Worm (Caenorhabditis elegans): ENCODE measurements around the gene pdi-1.

The pdi-1 gene

DNA sequence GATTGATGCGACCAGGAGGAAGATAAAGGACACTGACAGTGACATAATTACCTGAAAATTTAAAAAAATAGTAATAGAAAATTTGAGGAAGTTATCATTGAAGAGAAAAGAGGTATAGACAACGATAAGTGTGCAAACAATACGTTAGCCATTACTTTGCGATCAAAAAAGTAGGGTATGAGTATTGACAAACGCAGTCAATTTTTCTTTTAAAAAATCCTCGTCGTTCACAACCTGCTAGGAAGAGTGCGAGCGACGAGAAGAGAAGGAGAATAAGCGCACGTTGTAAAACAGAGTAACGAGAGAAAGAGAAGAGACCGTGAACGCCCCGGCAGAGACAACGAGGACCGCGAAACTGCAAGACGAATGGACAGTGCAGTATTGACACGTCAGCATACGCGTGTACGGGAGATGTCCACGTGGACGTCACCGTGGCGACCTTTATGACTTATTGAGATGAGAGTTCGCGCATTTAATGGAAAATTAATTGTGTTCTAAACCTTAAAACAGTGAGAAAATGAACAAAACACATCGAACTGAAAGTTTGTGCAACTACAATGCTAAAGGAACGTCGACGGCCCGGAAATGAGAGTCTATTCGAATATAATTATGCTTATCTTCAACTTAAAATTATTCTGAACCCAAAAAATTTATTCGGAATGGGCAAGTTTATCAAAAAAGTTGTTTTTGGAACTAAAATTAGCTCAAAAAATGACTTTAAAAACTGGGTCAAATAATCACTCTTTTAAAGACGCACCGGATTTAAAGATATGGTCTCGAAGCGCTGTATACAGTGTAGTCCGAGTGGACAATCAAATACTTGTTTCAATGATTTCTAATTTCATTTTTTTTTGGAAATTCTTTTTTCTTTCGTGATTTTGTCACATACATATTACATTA lies at the start of gene pdi-1, which contains the start of gene C14B1.2:
Gene pdi-1 (minus strand): TSS at position 51 of the 900 bp plus-strand sequence.
Gene C14B1.2 (plus strand): TSS at position 850 of the 900 bp plus-strand sequence.
- TF ChIP-seq him-1 (tag; optimal IDR thresholded peaks at IDR 0.05) (no peak), W03F9.2 (tag; optimal IDR thresholded peaks at IDR 0.05) (no peak), dao-5 (tag; optimal IDR thresholded peaks at IDR 0.05) (no peak)

DNA sequence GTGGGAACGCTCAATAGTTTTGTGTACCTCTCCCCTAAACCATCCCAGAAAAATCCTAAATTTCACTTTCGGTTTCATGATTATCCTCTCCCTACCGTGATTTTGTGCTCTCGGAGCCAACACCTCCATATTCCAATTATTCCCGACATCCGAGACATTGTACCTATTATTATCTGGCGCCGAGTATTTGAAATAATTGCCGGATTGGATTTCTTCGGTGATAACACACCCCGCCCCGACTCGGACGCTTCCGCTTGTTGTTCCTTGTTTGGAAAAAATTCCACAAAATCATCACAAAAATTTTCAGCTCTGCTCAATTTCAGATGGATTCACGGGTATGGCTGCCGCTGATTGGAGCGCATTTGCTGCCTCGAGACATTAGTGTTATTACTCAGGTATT lies 43.9 kb upstream of the pdi-1 start, which contains the start of gene lin-48:
Gene lin-48 (plus strand): TSS at position 301 of the 400 bp plus-strand sequence.
- TF ChIP-seq him-1 (tag; optimal IDR thresholded peaks at IDR 0.05) (no peak), dao-5 (tag; optimal IDR thresholded peaks at IDR 0.05) (no peak), W03F9.2 (tag; optimal IDR thresholded peaks at IDR 0.05) (no peak)

DNA sequence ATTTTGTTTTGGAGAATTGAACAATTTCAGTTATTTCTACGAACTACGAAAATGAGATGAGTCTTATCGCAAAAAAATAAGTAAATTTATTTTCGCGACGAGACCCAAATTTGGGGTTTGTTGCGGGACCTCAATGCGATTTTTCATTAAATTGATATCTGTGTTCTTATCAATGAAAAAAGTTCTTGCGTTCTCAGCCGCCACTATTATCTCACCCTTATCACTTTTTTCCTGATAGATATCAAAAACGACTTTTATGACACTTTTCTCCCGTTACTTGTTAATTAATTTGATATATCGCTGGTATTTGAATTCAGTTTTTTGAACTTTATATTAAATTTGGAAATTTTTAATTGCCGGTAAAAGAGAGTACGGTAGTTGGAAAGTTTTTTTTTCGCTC lies 42.1 kb upstream of the pdi-1 start:
- TF ChIP-seq him-1 (tag; optimal IDR thresholded peaks at IDR 0.05) (no peak), dao-5 (tag; optimal IDR thresholded peaks at IDR 0.05) (no peak), W03F9.2 (tag; optimal IDR thresholded peaks at IDR 0.05) (no peak)

DNA sequence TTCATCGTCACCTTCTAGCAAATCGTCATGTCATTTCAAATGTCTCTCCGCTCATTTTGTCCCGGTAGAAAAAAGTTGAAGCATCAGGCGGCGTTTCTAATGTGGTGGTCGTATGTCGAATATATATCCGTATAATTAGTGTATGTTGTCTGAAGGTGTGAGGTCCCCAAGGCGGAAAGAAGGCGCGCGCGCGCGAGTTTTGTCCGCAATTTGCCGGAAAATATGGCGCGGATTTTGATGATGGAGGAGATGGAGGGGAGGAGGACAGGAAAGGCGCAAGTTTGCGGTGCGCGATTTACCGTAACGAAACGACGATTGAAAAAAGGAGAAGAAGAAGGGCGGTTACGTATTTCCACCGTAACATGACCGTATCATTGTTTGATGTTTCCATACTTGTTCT lies 40.8 kb upstream of the pdi-1 start:
- TF ChIP-seq dao-5 (tag; optimal IDR thresholded peaks at IDR 0.05), result no peak

DNA sequence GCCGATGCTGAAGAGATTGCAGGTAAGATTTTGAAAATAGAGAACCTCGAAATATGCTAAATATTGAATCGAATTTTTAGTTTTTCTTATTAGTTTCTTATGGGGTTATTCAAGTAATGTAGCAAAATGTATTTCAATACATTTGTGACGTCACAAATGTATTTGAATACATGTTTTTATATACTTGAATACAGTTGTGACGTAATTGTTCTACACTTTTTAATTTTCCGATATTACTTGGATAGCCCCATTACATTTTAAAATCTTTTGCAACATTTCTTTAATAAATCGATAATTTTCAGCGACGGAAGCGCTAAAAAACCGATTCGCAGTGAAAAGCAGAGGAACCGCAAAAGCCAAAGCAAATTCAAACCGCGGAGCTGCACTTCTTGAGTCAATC lies 37.1 kb upstream of the pdi-1 start:
- TF ChIP-seq him-1 (tag; optimal IDR thresholded peaks at IDR 0.05) (no peak), W03F9.2 (tag; optimal IDR thresholded peaks at IDR 0.05) (no peak), dao-5 (tag; optimal IDR thresholded peaks at IDR 0.05) (no peak)

DNA sequence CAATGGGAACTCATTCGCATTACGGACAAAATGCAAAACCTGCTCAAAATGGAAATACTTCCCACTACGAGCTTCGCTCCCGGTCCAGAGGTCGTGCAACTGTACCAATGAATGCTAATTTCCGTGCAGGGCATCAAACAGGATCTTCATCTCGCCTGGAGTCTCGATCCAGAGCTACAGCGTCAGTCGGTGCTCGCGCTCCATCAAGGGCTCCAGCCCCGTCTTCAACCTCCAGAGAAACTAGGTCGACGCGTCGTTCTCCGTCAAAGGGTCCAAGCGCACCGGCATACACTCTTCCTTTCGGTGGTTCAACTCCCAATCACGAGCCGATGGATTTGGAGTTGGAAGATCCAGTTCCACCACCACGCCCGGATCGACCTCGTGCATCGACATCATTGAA lies 36.5 kb upstream of the pdi-1 start:
- TF ChIP-seq dao-5 (tag; optimal IDR thresholded peaks at IDR 0.05) (no peak), W03F9.2 (tag; optimal IDR thresholded peaks at IDR 0.05) (no peak)

DNA sequence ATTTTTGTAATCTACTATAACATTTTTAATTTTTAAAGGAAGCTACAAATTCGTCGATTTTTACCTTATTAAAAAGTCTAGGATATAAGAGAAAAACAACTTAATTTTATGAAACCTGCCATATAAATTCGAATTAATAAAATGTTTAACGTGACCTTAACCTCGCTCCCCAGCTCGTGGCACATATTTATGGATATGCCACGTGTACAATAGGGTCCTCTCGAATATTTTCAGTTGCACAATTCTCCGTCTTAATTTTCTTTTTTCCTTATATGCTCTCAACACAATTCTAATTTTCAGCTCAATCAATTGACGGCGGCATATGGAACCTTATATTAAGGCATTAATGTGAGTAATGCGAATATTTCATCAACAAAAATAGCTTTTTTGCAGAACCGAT lies 35.0 kb upstream of the pdi-1 start, which contains the start of gene F34D10.4:
Gene F34D10.4 (plus strand): TSS at position 301 of the 400 bp plus-strand sequence.
- TF ChIP-seq him-1 (tag; optimal IDR thresholded peaks at IDR 0.05) (no peak), W03F9.2 (tag; optimal IDR thresholded peaks at IDR 0.05) (no peak), dao-5 (tag; optimal IDR thresholded peaks at IDR 0.05) (no peak)

DNA sequence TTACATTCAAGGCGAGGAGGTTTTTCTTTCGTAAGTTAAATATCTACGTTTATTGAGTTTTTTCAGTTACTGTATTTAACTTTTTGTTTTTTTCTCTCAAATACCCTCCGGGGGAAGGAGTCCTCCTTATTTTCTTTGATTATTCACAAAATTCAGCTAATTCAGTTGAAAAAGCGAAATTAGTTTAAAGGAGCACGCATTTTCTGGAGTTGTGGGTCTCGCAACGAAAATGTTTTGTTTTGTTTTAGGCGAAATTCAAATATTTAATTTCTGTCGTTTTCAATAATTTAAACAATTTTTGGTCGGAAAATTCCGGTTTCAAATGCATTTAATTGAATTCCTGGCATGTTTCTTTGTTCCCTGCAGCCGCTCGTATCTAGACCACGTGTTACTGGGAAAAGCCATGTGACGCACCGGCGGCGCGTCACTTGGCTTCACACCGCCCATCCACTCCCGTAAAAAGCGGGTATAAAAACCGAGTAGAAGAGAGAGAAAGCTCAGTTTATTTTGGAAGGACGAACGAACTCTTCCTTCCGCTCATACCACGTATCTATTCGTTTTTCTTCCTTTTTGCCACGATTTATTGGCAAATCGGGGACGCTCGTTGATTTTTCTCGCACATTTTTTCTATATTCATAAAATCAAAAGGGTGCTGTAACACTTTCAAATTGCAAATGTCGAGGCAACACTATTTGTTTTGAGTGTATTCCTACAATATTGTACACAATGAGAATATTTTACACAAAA lies 34.4 kb upstream of the pdi-1 start:
- TF ChIP-seq him-1 (tag; optimal IDR thresholded peaks at IDR 0.05) (no peak), dao-5 (tag; optimal IDR thresholded peaks at IDR 0.05) (no peak), W03F9.2 (tag; optimal IDR thresholded peaks at IDR 0.05) (no peak)

DNA sequence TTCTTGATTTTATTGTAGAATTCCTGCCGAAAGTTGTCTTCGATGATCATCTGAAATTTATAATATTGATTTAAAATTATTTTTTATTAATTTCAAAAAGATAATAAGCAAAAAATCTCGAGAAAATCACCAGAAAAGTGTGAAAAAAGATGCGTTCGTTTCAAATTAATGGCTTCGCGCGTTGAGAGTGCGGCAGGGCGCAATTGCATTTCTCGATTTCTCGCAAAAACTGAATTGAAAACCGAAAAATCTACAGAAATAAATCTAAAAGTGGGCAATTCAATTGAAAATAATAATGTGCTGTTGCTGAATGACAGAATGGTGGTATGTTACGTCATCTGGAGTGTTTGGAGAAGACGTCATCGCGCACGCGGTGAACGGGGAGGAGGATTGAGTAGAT lies 33.7 kb upstream of the pdi-1 start, which contains the start of gene evl-18:
Gene evl-18 (minus strand): TSS at position 50 of the 400 bp plus-strand sequence.
- TF ChIP-seq W03F9.2 (tag; optimal IDR thresholded peaks at IDR 0.05) (no peak), dao-5 (tag; optimal IDR thresholded peaks at IDR 0.05) (no peak), him-1 (tag; optimal IDR thresholded peaks at IDR 0.05) (no peak)

DNA sequence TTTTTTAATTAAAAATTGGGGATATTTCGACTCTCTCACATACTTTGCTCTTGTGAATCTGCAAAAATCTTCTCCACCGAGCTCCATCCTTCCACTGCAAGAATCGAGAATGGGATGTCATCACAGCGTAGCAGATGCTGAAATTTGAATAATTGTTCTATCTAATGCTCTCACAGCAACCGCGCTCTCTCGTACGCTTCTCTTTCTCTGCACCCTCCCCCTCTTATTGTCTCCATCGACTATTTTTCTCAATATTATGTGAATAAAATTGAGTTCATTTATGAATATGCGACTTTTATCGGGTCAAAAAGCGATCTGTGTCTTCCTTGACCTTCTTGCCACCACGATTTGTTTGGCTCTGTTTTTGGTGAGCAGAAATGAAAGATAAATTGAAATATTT lies 32.7 kb upstream of the pdi-1 start, which contains the start of gene F34D10.3:
Gene F34D10.3 (plus strand): TSS at position 249 of the 400 bp plus-strand sequence.
- TF ChIP-seq dao-5 (tag; optimal IDR thresholded peaks at IDR 0.05) (no peak), W03F9.2 (tag; optimal IDR thresholded peaks at IDR 0.05) (no peak)

DNA sequence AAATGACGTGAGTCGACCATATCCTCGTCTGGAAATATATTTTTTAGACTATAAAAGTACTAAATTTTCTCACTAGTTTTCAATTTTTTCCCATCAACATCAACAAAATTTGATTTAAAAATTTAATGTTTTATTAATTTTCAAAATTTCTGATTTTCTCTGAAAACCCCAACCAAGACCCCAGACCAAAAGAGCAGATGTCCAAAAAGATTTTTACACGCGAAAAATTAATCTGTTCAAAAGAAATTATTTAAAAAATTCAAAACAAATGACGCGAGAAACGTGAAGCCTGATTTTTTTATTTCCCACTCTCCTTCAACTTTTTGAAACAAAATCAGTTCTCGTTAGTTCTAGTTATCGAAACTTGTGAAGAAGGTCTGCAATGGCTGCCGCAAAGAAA lies 29.2 kb upstream of the pdi-1 start, which contains the start of gene F34D10.8:
Gene F34D10.8 (plus strand): TSS at position 301 of the 400 bp plus-strand sequence.
- TF ChIP-seq him-1 (tag; optimal IDR thresholded peaks at IDR 0.05), result no peak
- TF ChIP-seq dao-5 (tag; optimal IDR thresholded peaks at IDR 0.05), result no peak
- TF ChIP-seq W03F9.2 (tag; optimal IDR thresholded peaks at IDR 0.05), result no peak

DNA sequence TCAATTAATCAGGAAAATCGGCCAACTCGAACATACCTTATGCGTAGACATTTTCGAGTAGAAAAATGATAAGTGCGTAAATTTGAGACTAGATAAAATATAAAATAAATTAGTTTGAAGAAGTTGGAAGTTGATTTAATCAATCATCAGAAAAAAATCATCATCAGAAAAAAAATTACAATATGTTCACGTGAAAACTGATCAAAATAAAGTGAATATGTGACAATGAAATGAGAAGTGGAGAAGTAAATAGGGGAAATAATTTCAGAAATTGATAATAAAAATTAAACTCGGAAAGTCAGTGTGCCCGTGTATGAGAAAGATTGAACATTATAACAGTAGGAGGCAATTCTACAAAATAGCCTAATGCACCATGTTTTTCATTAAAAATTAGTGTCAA lies 28.3 kb upstream of the pdi-1 start, which contains the start of gene F34D10.9:
Gene F34D10.9 (minus strand): TSS at position 101 of the 400 bp plus-strand sequence.
- TF ChIP-seq W03F9.2 (tag; optimal IDR thresholded peaks at IDR 0.05) (no peak), dao-5 (tag; optimal IDR thresholded peaks at IDR 0.05) (no peak), him-1 (tag; optimal IDR thresholded peaks at IDR 0.05) (no peak)

DNA sequence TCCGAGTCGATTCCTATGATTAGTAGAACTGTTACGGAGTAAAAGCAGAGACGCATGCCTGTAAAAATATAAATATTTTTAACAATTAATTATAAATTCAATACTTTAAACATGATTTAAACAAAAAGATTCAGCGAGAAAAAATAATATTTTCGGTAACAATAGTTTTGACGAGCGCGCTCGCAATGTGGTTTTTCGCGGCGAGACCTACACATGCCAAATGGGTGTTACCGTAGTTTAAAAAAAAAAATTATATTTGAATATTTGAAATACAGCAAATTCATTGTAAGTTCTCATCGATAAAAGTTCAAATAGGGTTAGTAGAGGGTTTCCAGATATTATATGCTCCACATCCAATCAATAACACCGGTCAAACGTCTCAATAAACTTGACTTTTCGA lies 25.2 kb upstream of the pdi-1 start, which contains the start of gene gldi-5:
Gene gldi-5 (minus strand): TSS at position 58 of the 400 bp plus-strand sequence.
- no peak for TF ChIP-seq W03F9.2 (tag; optimal IDR thresholded peaks at IDR 0.05)
- no peak for TF ChIP-seq dao-5 (tag; optimal IDR thresholded peaks at IDR 0.05)
- TF ChIP-seq him-1 (tag; optimal IDR thresholded peaks at IDR 0.05), result no peak

DNA sequence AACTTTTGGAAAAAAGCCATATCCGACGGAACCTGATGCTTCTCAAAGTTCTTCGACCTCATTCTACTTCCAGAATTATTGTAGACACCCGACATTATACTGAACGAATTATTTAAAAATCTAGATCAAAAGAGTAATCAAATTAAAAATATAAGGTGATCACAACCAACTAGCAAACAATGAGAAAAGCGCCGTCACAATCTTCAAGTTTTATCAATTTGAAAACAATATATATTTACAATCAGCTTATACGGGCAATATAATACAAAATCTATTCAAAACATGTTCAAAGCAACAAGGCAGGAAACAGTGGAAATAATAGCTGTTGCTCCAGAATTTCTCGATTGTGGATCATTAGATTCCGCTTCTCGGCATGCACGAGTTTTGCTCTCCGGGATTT lies 23.6 kb upstream of the pdi-1 start, which contains the start of gene C14B1.12:
Gene C14B1.12 (minus strand): TSS at position 101 of the 400 bp plus-strand sequence.
- TF ChIP-seq dao-5 (tag; optimal IDR thresholded peaks at IDR 0.05) (no peak), W03F9.2 (tag; optimal IDR thresholded peaks at IDR 0.05) (no peak), him-1 (tag; optimal IDR thresholded peaks at IDR 0.05) (no peak)
